Worm (Caenorhabditis elegans): ENCODE results near the gene C08B6.18.

Gene C08B6.18

ce11 chrV:10134077-10134693 is at the start of gene C08B6.18, which contains the start of the genes wdr-20 and C08B6.8:
Gene C08B6.18, minus strand, starts transcription at chrV:10134127.
Gene wdr-20, minus strand, starts transcription at chrV:10134158.
Gene C08B6.8, plus strand, starts transcription at chrV:10134643.
- no peak for TF ChIP-seq mab-5 (tag; optimal IDR thresholded peaks at IDR 0.05)
- no peak for TF ChIP-seq skn-1 (tag; optimal IDR thresholded peaks at IDR 0.05)
- no peak for TF ChIP-seq aly-2 (tag; optimal IDR thresholded peaks at IDR 0.05)
- TF ChIP-seq sma-9 (GFP tag; optimal IDR thresholded peaks at IDR 0.05): no peak
- no peak for TF ChIP-seq sma-9 (tag; optimal IDR thresholded peaks at IDR 0.05)
- TF ChIP-seq ama-1 (optimal IDR thresholded peaks at IDR 0.05): no peak
- no peak for TF ChIP-seq nhr-77 (tag; optimal IDR thresholded peaks at IDR 0.05)
- TF ChIP-seq unc-62 (GFP tag; optimal IDR thresholded peaks at IDR 0.05): no peak
- TF ChIP-seq nhr-23 (tag; optimal IDR thresholded peaks at IDR 0.05): no peak
- TF ChIP-seq ceh-82 (tag; optimal IDR thresholded peaks at IDR 0.05): no peak
- TF ChIP-seq ZK546.5 (tag; optimal IDR thresholded peaks at IDR 0.05): no peak
- no peak for TF ChIP-seq unc-39 (tag; optimal IDR thresholded peaks at IDR 0.05)
- no peak for TF ChIP-seq crh-2 (tag; optimal IDR thresholded peaks at IDR 0.05)
- TF ChIP-seq lin-11 (tag; optimal IDR thresholded peaks at IDR 0.05): no peak
- TF ChIP-seq fos-1 (tag; optimal IDR thresholded peaks at IDR 0.05): no peak
- no peak for TF ChIP-seq ztf-11 (tag; optimal IDR thresholded peaks at IDR 0.05)
- TF ChIP-seq nhr-237 (tag; optimal IDR thresholded peaks at IDR 0.05): no peak
- TF ChIP-seq blmp-1 (tag; optimal IDR thresholded peaks at IDR 0.05; ENCODE audit: insufficient read depth): no peak
- no peak for TF ChIP-seq elt-1 (tag; optimal IDR thresholded peaks at IDR 0.05)
- TF ChIP-seq F13H6.1 (tag; optimal IDR thresholded peaks at IDR 0.05): no peak
- peak; percentile 14 for TF ChIP-seq nhr-129 (tag; optimal IDR thresholded peaks at IDR 0.05)
- no peak for TF ChIP-seq nhr-6 (tag; optimal IDR thresholded peaks at IDR 0.05)
- peak; percentile 47 for TF ChIP-seq lin-13 (GFP tag; optimal IDR thresholded peaks at IDR 0.05)
- TF ChIP-seq egl-27 (tag; optimal IDR thresholded peaks at IDR 0.05): no peak
- TF ChIP-seq lin-39 (tag; optimal IDR thresholded peaks at IDR 0.05): no peak
- TF ChIP-seq sem-4 (tag; optimal IDR thresholded peaks at IDR 0.05): no peak
- no peak for TF ChIP-seq elt-3 (tag; optimal IDR thresholded peaks at IDR 0.05)
- TF ChIP-seq ceh-16 (tag; optimal IDR thresholded peaks at IDR 0.05): no peak
- TF ChIP-seq nhr-25 (tag; optimal IDR thresholded peaks at IDR 0.05): no peak
- TF ChIP-seq zag-1 (tag; optimal IDR thresholded peaks at IDR 0.05): no peak
- peak; percentile 51 for TF ChIP-seq unc-55 (GFP tag; optimal IDR thresholded peaks at IDR 0.05)
- TF ChIP-seq nhr-10 (tag; optimal IDR thresholded peaks at IDR 0.05): no peak
- no peak for TF ChIP-seq mbf-1 (tag; optimal IDR thresholded peaks at IDR 0.05)
- TF ChIP-seq alr-1 (tag; optimal IDR thresholded peaks at IDR 0.05): no peak
- peak in 1 of 2 experiments; percentile 38 for TF ChIP-seq lsy-2 (tag; optimal IDR thresholded peaks at IDR 0.05)
- TF ChIP-seq gmeb-1 (tag; optimal IDR thresholded peaks at IDR 0.05): no peak
- TF ChIP-seq nhr-12 (tag; optimal IDR thresholded peaks at IDR 0.05): no peak
- TF ChIP-seq sma-3 (GFP tag; optimal IDR thresholded peaks at IDR 0.05): no peak
- TF ChIP-seq ztf-4 (tag; optimal IDR thresholded peaks at IDR 0.05): no peak
- TF ChIP-seq Y55F3AM.14 (GFP tag; optimal IDR thresholded peaks at IDR 0.05): no peak
- TF ChIP-seq peb-1 (tag; optimal IDR thresholded peaks at IDR 0.05): no peak
- TF ChIP-seq ztf-1 (GFP tag; conservative IDR thresholded peaks at IDR 0.05): no peak
- no peak for TF ChIP-seq dmd-4 (tag; optimal IDR thresholded peaks at IDR 0.05)
- no peak for TF ChIP-seq mdl-1 (tag; optimal IDR thresholded peaks at IDR 0.05)
- TF ChIP-seq C34F6.9 (tag; optimal IDR thresholded peaks at IDR 0.05): peak; percentile 55
- TF ChIP-seq snpc-4 (tag; optimal IDR thresholded peaks at IDR 0.05): peak; percentile 65
- TF ChIP-seq nhr-11 (tag; optimal IDR thresholded peaks at IDR 0.05): no peak
- no peak for TF ChIP-seq R02D3.7 (tag; optimal IDR thresholded peaks at IDR 0.05)

Measured in whole organism, L2 larva.